Worm (Caenorhabditis elegans) whole organism, early embryonic: ENCODE data around the gene xpc-1.
A peak's percentile ranks its signal among the peaks of the same experiment; 100 is the strongest.

Experiments
- B0310.2 ChIP-seq: sonication (generic microtip); optimal IDR thresholded peaks from 2 replicates; lab custom pipeline; 2016; ENCODE audit warnings: mild to moderate bottlenecking, missing genetic modification characterization, missing compliant biosample characterization
- F13C5.2 ChIP-seq: sonication (generic microtip); optimal IDR thresholded peaks from 2 replicates; lab custom pipeline; 2017; ENCODE audit warnings: mild to moderate bottlenecking, missing genetic modification characterization, inconsistent platforms, missing compliant biosample characterization
- aly-1 ChIP-seq: sonication (generic microtip); optimal IDR thresholded peaks from 2 replicates; lab custom pipeline; 2016; ENCODE audit warnings: missing genetic modification characterization, missing compliant biosample characterization
- ama-1 ChIP-seq: fragments of 150-350 bp; optimal IDR thresholded peaks from 2 replicates; lab custom pipeline; 2014
- ceh-13 ChIP-seq: fragments of 200-800 bp; sonication (Bioruptor generic); optimal IDR thresholded peaks from 2 replicates; lab custom pipeline; 2018; ENCODE audit warnings: mild to moderate bottlenecking, missing genetic modification characterization, missing compliant biosample characterization
- ceh-36 ChIP-seq: sonication (generic microtip); optimal IDR thresholded peaks from 2 replicates; lab custom pipeline; 2016; ENCODE audit warnings: missing genetic modification characterization, inconsistent platforms, missing compliant biosample characterization
- ets-7 ChIP-seq: sonication (generic microtip); optimal IDR thresholded peaks from 2 replicates; lab custom pipeline; 2016; ENCODE audit warnings: missing genotype, missing genetic modification characterization, missing compliant biosample characterization
- flt-1 ChIP-seq: fragments of 200-800 bp; sonication (Bioruptor generic); IDR thresholded peaks from 2 replicates; pipeline ENCODE4 v1.3.6; 2022; ENCODE audit warnings: missing genetic modification characterization, missing compliant biosample characterization
- hmbx-1 ChIP-seq: sonication (generic microtip); optimal IDR thresholded peaks from 2 replicates; lab custom pipeline; 2016; ENCODE audit warnings: mild to moderate bottlenecking, missing genetic modification characterization, missing compliant biosample characterization
- hmg-4 ChIP-seq: fragments of 200-800 bp; sonication (Bioruptor generic); optimal IDR thresholded peaks from 2 replicates; lab custom pipeline; 2018; ENCODE audit warnings: mild to moderate bottlenecking, missing genetic modification characterization, missing compliant biosample characterization
- hnd-1 ChIP-seq: sonication (generic microtip); optimal IDR thresholded peaks from 2 replicates; lab custom pipeline; 2016; ENCODE audit warnings: missing genetic modification characterization, missing compliant biosample characterization
- pes-1 ChIP-seq: fragments of 200-800 bp; sonication (Bioruptor generic); IDR thresholded peaks from 2 replicates; pipeline ENCODE4 v1.3.6; 2022; ENCODE audit warnings: missing genetic modification reagents, missing genetic modification characterization, missing compliant biosample characterization
- scrt-1 ChIP-seq: fragments of 200-800 bp; sonication (Bioruptor generic); IDR thresholded peaks from 2 replicates; pipeline ENCODE4 v1.3.6; 2022; ENCODE audit warnings: missing genetic modification characterization, missing compliant biosample characterization
- sea-1 ChIP-seq: fragments of 200-800 bp; sonication (Bioruptor generic); conservative IDR thresholded peaks from 2 replicates; pipeline ENCODE4 v1.3.6; 2022; ENCODE audit warnings: missing genetic modification characterization, missing compliant biosample characterization
- tbx-11 ChIP-seq: fragments of 200-800 bp; sonication (Bioruptor generic); IDR thresholded peaks from 2 replicates; pipeline ENCODE4 v1.3.6; 2022; ENCODE audit warnings: missing genetic modification characterization, missing compliant biosample characterization
- tbx-37 ChIP-seq: fragments of 200-800 bp; sonication (Bioruptor generic); conservative IDR thresholded peaks from 2 replicates; pipeline ENCODE4 v1.3.6; 2022; ENCODE audit warnings: missing genetic modification reagents, missing genetic modification characterization, missing compliant biosample characterization
- tra-4 ChIP-seq: sonication (generic microtip); optimal IDR thresholded peaks from 2 replicates; lab custom pipeline; 2017; ENCODE audit warnings: missing genetic modification characterization, missing compliant biosample characterization

Gene xpc-1

ce11 chrIV:1959554-1959953, 33.3 kb upstream of the xpc-1 start, which contains the start of gene tdpo-1:
TSS of gene tdpo-1 (plus strand) at chrIV:1959854.
- no peak for TF ChIP-seq F13C5.2
- no peak for TF ChIP-seq tbx-37 (GFP tag; lab: Robert Waterston, UW)
- no peak for TF ChIP-seq ama-1
- TF ChIP-seq tra-4 (tag; lab: Kevin White, UChicago) = no peak
- TF ChIP-seq tbx-11 (GFP tag; lab: Robert Waterston, UW) = no peak
- TF ChIP-seq aly-1 = no peak
- no peak for TF ChIP-seq scrt-1
- TF ChIP-seq hmbx-1 (tag; lab: Kevin White, UChicago) = no peak
- TF ChIP-seq B0310.2 (tag; lab: Kevin White, UChicago) = no peak
- no peak for TF ChIP-seq sea-1 (GFP tag; lab: Robert Waterston, UW)
- TF ChIP-seq ceh-13 (GFP tag; lab: Kevin White, UChicago) = no peak
- TF ChIP-seq ets-7 (tag; lab: Kevin White, UChicago) = no peak
- no peak for TF ChIP-seq hnd-1 (tag; lab: Kevin White, UChicago)
- no peak for TF ChIP-seq flt-1
- TF ChIP-seq ceh-36 (tag; lab: Kevin White, UChicago) = no peak

ce11 chrIV:1963247-1963646, 29.6 kb upstream of the xpc-1 start, which contains the start of gene ulp-3:
TSS of gene ulp-3 (plus strand) at chrIV:1963634.
- TF ChIP-seq flt-1 = no peak
- no peak for TF ChIP-seq hmg-4 (GFP tag; lab: Kevin White, UChicago)
- TF ChIP-seq hnd-1 (tag; lab: Kevin White, UChicago) = no peak
- TF ChIP-seq tra-4 (tag; lab: Kevin White, UChicago) = no peak
- no peak for TF ChIP-seq aly-1
- TF ChIP-seq hmbx-1 (tag; lab: Kevin White, UChicago) = no peak
- TF ChIP-seq B0310.2 (tag; lab: Kevin White, UChicago) = no peak
- TF ChIP-seq pes-1 = no peak
- no peak for TF ChIP-seq ceh-36 (tag; lab: Kevin White, UChicago)
- TF ChIP-seq ceh-13 (GFP tag; lab: Kevin White, UChicago) = no peak
- TF ChIP-seq F13C5.2 = no peak
- no peak for TF ChIP-seq tbx-11 (GFP tag; lab: Robert Waterston, UW)
- TF ChIP-seq ets-7 (tag; lab: Kevin White, UChicago) = no peak
- no peak for TF ChIP-seq sea-1 (GFP tag; lab: Robert Waterston, UW)
- no peak for TF ChIP-seq ama-1
- no peak for TF ChIP-seq tbx-37 (GFP tag; lab: Robert Waterston, UW)
- no peak for TF ChIP-seq scrt-1

ce11 chrIV:1964057-1964456, 28.8 kb upstream of the xpc-1 start:
- no peak for TF ChIP-seq scrt-1
- no peak for TF ChIP-seq tbx-11 (GFP tag; lab: Robert Waterston, UW)
- TF ChIP-seq tbx-37 (GFP tag; lab: Robert Waterston, UW) = no peak
- TF ChIP-seq flt-1 = no peak
- TF ChIP-seq ceh-13 (GFP tag; lab: Kevin White, UChicago) = no peak
- no peak for TF ChIP-seq sea-1 (GFP tag; lab: Robert Waterston, UW)
- no peak for TF ChIP-seq ets-7 (tag; lab: Kevin White, UChicago)

- TF ChIP-seq tbx-11 (GFP tag; lab: Robert Waterston, UW) (no peak), ceh-36 (tag; lab: Kevin White, UChicago) (no peak)
Observed at ce11 chrIV:1965135-1965534, 27.8 kb upstream of the xpc-1 start, which contains the start of gene Y48A5A.1. TSS of gene Y48A5A.1 (plus strand) at chrIV:1965481.

ce11 chrIV:1969353-1969752, 23.5 kb upstream of the xpc-1 start, which contains the start of gene Y48A5A.3:
TSS of gene Y48A5A.3 (plus strand) at chrIV:1969737.
- no peak for TF ChIP-seq F13C5.2
- TF ChIP-seq sea-1 (GFP tag; lab: Robert Waterston, UW) = no peak
- TF ChIP-seq tbx-11 (GFP tag; lab: Robert Waterston, UW) = no peak
- TF ChIP-seq tra-4 (tag; lab: Kevin White, UChicago) = no peak
- TF ChIP-seq scrt-1 = no peak
- no peak for TF ChIP-seq hmg-4 (GFP tag; lab: Kevin White, UChicago)
- TF ChIP-seq pes-1 = no peak
- no peak for TF ChIP-seq aly-1

ce11 chrIV:1970158-1970557, 22.7 kb upstream of the xpc-1 start:
- no peak for TF ChIP-seq hmg-4 (GFP tag; lab: Kevin White, UChicago)
- TF ChIP-seq tra-4 (tag; lab: Kevin White, UChicago) = no peak

- TF ChIP-seq tbx-11 (GFP tag; lab: Robert Waterston, UW) (no peak), hmbx-1 (tag; lab: Kevin White, UChicago) (no peak), ets-7 (tag; lab: Kevin White, UChicago) (no peak), aly-1 (no peak), hnd-1 (tag; lab: Kevin White, UChicago) (no peak), flt-1 (no peak), pes-1 (no peak), scrt-1 (no peak), sea-1 (GFP tag; lab: Robert Waterston, UW) (no peak), F13C5.2 (no peak), B0310.2 (tag; lab: Kevin White, UChicago) (no peak), ama-1 (no peak)
Observed at ce11 chrIV:1971078-1971477, 21.8 kb upstream of the xpc-1 start.

- no peak for TF ChIP-seq aly-1
- TF ChIP-seq ceh-36 (tag; lab: Kevin White, UChicago) = peak; percentile 54
- TF ChIP-seq ets-7 (tag; lab: Kevin White, UChicago) = no peak
- TF ChIP-seq ceh-13 (GFP tag; lab: Kevin White, UChicago) = no peak
Observed at ce11 chrIV:1972271-1972670, 20.6 kb upstream of the xpc-1 start, which contains the start of gene Y76B12C.4. TSS of gene Y76B12C.4 (minus strand) at chrIV:1972371.

ce11 chrIV:1973372-1973771, 19.5 kb upstream of the xpc-1 start, which contains the start of gene Y76B12C.3:
TSS of gene Y76B12C.3 (plus strand) at chrIV:1973705.
- TF ChIP-seq pes-1 (no peak), F13C5.2 (peak; percentile 2)
